Worm (Caenorhabditis elegans): ENCODE measurements around the gene F57B1.1.

- TF ChIP-seq ceh-36 (tag; optimal IDR thresholded peaks at IDR 0.05) (no peak), ama-1 (optimal IDR thresholded peaks at IDR 0.05) (no peak)
Measured at ce11 chrV:13229538-13229937, 34.1 kb upstream of the F57B1.1 start.

All from whole organism, early embryonic.